Worm (Caenorhabditis elegans) whole organism, L4 larva: ENCODE results near the gene srh-211.
A peak's percentile ranks its signal among the peaks of the same experiment; 100 is the strongest.

ENCODE experiments used
- D1046.2 ChIP-seq: fragments of 200-800 bp; sonication (Bioruptor generic); IDR thresholded peaks from 2 replicates; pipeline ENCODE4 v1.3.6; 2022; ENCODE audit warnings: missing genetic modification characterization, missing compliant biosample characterization
- F26F4.8 ChIP-seq: fragments of 200-800 bp; sonication (Bioruptor generic); conservative IDR thresholded peaks from 2 replicates; pipeline ENCODE4 v1.3.6; 2022; ENCODE audit warnings: missing genetic modification characterization, missing compliant biosample characterization
- R02D3.7 ChIP-seq: fragments of 150-350 bp; sonication (generic microtip); optimal IDR thresholded peaks from 3 replicates; lab custom pipeline; 2014; ENCODE audit warnings: missing biosample characterization, missing genetic modification characterization
- T26A8.4 ChIP-seq: fragments of 200-800 bp; sonication (Bioruptor generic); IDR thresholded peaks from 2 replicates; pipeline ENCODE4 v1.3.6; 2022; ENCODE audit warnings: missing genetic modification characterization, missing compliant biosample characterization
- Y48G9A.11 ChIP-seq: fragments of 200-800 bp; sonication (Bioruptor generic); IDR thresholded peaks from 2 replicates; pipeline ENCODE4 v1.3.6; 2022; ENCODE audit warnings: missing genetic modification reagents, missing genetic modification characterization, missing compliant biosample characterization
- aha-1 ChIP-seq: fragments of 150-350 bp; peaks from one replicate; lab custom pipeline; 2014; ENCODE audit warnings: missing biosample characterization, missing genetic modification characterization
- arid-1 ChIP-seq: fragments of 200-800 bp; sonication (Bioruptor generic); conservative IDR thresholded peaks from 2 replicates; pipeline ENCODE4 v1.3.6; 2022; ENCODE audit warnings: missing genetic modification reagents, missing genetic modification characterization, missing compliant biosample characterization
- ceh-82 ChIP-seq: sonication (generic microtip); optimal IDR thresholded peaks from 2 replicates; lab custom pipeline; 2017; ENCODE audit warnings: missing biosample characterization, missing genetic modification characterization
- ces-1 ChIP-seq: fragments of 150-350 bp; sonication (generic microtip); optimal IDR thresholded peaks from 4 replicates; lab custom pipeline; 2014; ENCODE audit warnings: missing biosample characterization, missing genetic modification reagents, missing genetic modification characterization
- daf-16 ChIP-seq, 3 experiments: sonication (generic microtip); optimal IDR thresholded peaks; 2 replicates each; lab custom pipeline; 2016 to 2017; ENCODE audit warnings: missing genetic modification characterization in 3 of 3, missing genetic modification reagents in 3 of 3, mild to moderate bottlenecking in 2 of 3, missing compliant biosample characterization in 2 of 3, missing biosample characterization in 1 of 3, moderate library complexity in 1 of 3
- dmd-8 ChIP-seq: fragments of 200-800 bp; sonication (Bioruptor generic); IDR thresholded peaks from 2 replicates; pipeline ENCODE4 v1.3.6; 2022; ENCODE audit warnings: missing genetic modification characterization, missing compliant biosample characterization
- dpl-1 ChIP-seq: fragments of 150-350 bp; optimal IDR thresholded peaks from 2 replicates; lab custom pipeline; 2014; ENCODE audit warnings: missing biosample characterization, missing genetic modification reagents, missing genetic modification characterization
- dve-1 ChIP-seq: sonication (generic microtip); optimal IDR thresholded peaks from 2 replicates; lab custom pipeline; 2017; ENCODE audit warnings: antibody characterized with exemption, mild to moderate bottlenecking, missing genetic modification characterization, missing compliant biosample characterization; ENCODE audit not compliant: insufficient read depth
- egl-43 ChIP-seq: fragments of 200-800 bp; sonication (Bioruptor generic); IDR thresholded peaks from 2 replicates; pipeline ENCODE4 v1.3.6; 2022; ENCODE audit warnings: missing genetic modification reagents, missing genetic modification characterization, missing compliant biosample characterization
- hif-1 ChIP-seq, 2 experiments: sonication (generic microtip); optimal IDR thresholded peaks; 2 replicates each; lab custom pipeline; 2016 to 2017; ENCODE audit warnings: missing compliant biosample characterization in 2 of 2, missing genetic modification characterization in 2 of 2, missing genetic modification reagents in 2 of 2, missing genotype in 2 of 2, mild to moderate bottlenecking in 1 of 2
- lin-15B ChIP-seq: fragments of 150-350 bp; sonication (generic microtip); optimal IDR thresholded peaks from 3 replicates; lab custom pipeline; 2014; ENCODE audit warnings: missing biosample characterization, missing genetic modification characterization
- lin-39 ChIP-seq: fragments of 150-350 bp; optimal IDR thresholded peaks from 2 replicates; lab custom pipeline; 2014; ENCODE audit warnings: missing biosample characterization, missing genetic modification reagents, missing genetic modification characterization
- lir-3 ChIP-seq: sonication (generic microtip); optimal IDR thresholded peaks from 2 replicates; lab custom pipeline; 2016; ENCODE audit warnings: mild to moderate bottlenecking, missing genetic modification characterization, missing compliant biosample characterization
- mdl-1 ChIP-seq, 2 experiments: fragments of 150-350 bp in 1 of 2; sonication (generic microtip) in 1 of 2; optimal IDR thresholded peaks; 2 replicates each; lab custom pipeline; 2014 to 2017; ENCODE audit warnings: missing biosample characterization in 2 of 2, missing genetic modification characterization in 2 of 2
- nhr-11 ChIP-seq: fragments of 150-350 bp; optimal IDR thresholded peaks from 2 replicates; lab custom pipeline; 2014; ENCODE audit warnings: missing biosample characterization, missing genetic modification characterization
- nhr-6 ChIP-seq: fragments of 150-350 bp; optimal IDR thresholded peaks from 2 replicates; lab custom pipeline; 2014; ENCODE audit warnings: missing biosample characterization, missing genetic modification characterization
- nhr-77 ChIP-seq: fragments of 150-350 bp; optimal IDR thresholded peaks from 2 replicates; lab custom pipeline; 2014; ENCODE audit warnings: missing biosample characterization, missing genetic modification characterization
- sdz-12 ChIP-seq: fragments of 200-800 bp; sonication (Bioruptor generic); optimal IDR thresholded peaks from 2 replicates; lab custom pipeline; 2018; ENCODE audit warnings: mild to moderate bottlenecking, missing genetic modification characterization, missing compliant biosample characterization
- skn-1 ChIP-seq: fragments of 150-350 bp; optimal IDR thresholded peaks from 2 replicates; lab custom pipeline; 2014; ENCODE audit warnings: missing biosample characterization, missing genetic modification characterization
- spr-1 ChIP-seq: sonication (generic microtip); optimal IDR thresholded peaks from 2 replicates; lab custom pipeline; 2016; ENCODE audit warnings: mild to moderate bottlenecking, missing genetic modification characterization, missing compliant biosample characterization
- spr-3 ChIP-seq: fragments of 200-800 bp; sonication (Bioruptor generic); optimal IDR thresholded peaks from 2 replicates; lab custom pipeline; 2018; ENCODE audit warnings: mild to moderate bottlenecking, missing genetic modification characterization, missing compliant biosample characterization
- unc-130 ChIP-seq: sonication (generic microtip); optimal IDR thresholded peaks from 2 replicates; lab custom pipeline; 2016; ENCODE audit warnings: missing genetic modification reagents, missing genetic modification characterization, missing compliant biosample characterization
- unc-39 ChIP-seq: sonication (generic microtip); optimal IDR thresholded peaks from 2 replicates; lab custom pipeline; 2017; ENCODE audit warnings: missing biosample characterization, missing genetic modification characterization
- unc-62 ChIP-seq, 3 experiments: fragments of 150-350 bp in 1 of 3; sonication (generic microtip); optimal IDR thresholded peaks in 2 of 3; peaks in 1 of 3; 1 replicate in 1 of 3; 2 replicates in 2 of 3; lab custom pipeline; 2014 to 2017; ENCODE audit warnings: missing biosample characterization in 3 of 3, missing genetic modification characterization in 3 of 3, missing genetic modification reagents in 3 of 3, missing genotype in 1 of 3
- zip-2 ChIP-seq: fragments of 150-350 bp; optimal IDR thresholded peaks from 2 replicates; lab custom pipeline; 2014; ENCODE audit warnings: missing biosample characterization, missing genetic modification characterization
- ztf-11 ChIP-seq: fragments of 150-350 bp; optimal IDR thresholded peaks from 2 replicates; lab custom pipeline; 2014; ENCODE audit warnings: missing biosample characterization, missing genetic modification characterization

srh-211 gene

ce11 chrV:4056203-4056602 is 25.0 kb downstream of the srh-211 start:
- no peak for TF ChIP-seq egl-43 (GFP tag; lab: Robert Waterston, UW)
- TF ChIP-seq unc-62 (GFP tag; optimal IDR thresholded peaks at IDR 0.05 in 1 of 2; lab: Kevin White, UChicago) = peak in 1 of 2 experiments; percentile 93
- TF ChIP-seq unc-62 (tag; optimal IDR thresholded peaks at IDR 0.05; lab: Kevin White, UChicago) = no peak
- no peak for TF ChIP-seq aha-1
- TF ChIP-seq mdl-1 (tag; optimal IDR thresholded peaks at IDR 0.05; lab: Kevin White, UChicago) = no peak

- no peak for TF ChIP-seq lin-15B (tag; lab: Kevin White, UChicago)
- TF ChIP-seq nhr-6 (tag; lab: Kevin White, UChicago) = no peak
- no peak for TF ChIP-seq unc-39 (tag; lab: Kevin White, UChicago)
- no peak for TF ChIP-seq F26F4.8
- TF ChIP-seq daf-16 (GFP tag; optimal IDR thresholded peaks at IDR 0.05; lab: Kevin White, UChicago) = no peak
- TF ChIP-seq daf-16 (tag; optimal IDR thresholded peaks at IDR 0.05; lab: Kevin White, UChicago) = no peak
- no peak for TF ChIP-seq ceh-82
- TF ChIP-seq spr-1 (tag; lab: Kevin White, UChicago) = no peak
- no peak for TF ChIP-seq zip-2 (tag; lab: Kevin White, UChicago)
- no peak for TF ChIP-seq dpl-1
- no peak for TF ChIP-seq dve-1 (tag; lab: Kevin White, UChicago)
- no peak for TF ChIP-seq ztf-11 (tag; lab: Kevin White, UChicago)
- no peak for TF ChIP-seq mdl-1 (tag; optimal IDR thresholded peaks at IDR 0.05; lab: Kevin White, UChicago)
Observed at ce11 chrV:4055025-4055424, 26.2 kb downstream of the srh-211 start, which contains the start of gene djr-1.2. Gene djr-1.2, minus strand, starts transcription at chrV:4055125.

- TF ChIP-seq unc-62 (GFP tag; optimal IDR thresholded peaks at IDR 0.05 in 1 of 2; lab: Kevin White, UChicago) = peak in 1 of 2 experiments; percentile 58
- TF ChIP-seq unc-62 (tag; optimal IDR thresholded peaks at IDR 0.05; lab: Kevin White, UChicago) = no peak
- TF ChIP-seq dpl-1 = no peak
Observed at ce11 chrV:4047541-4047940, 33.6 kb downstream of the srh-211 start, which contains the start of gene srh-169. Gene srh-169, plus strand, starts transcription at chrV:4047841.

- TF ChIP-seq nhr-11 (tag; lab: Kevin White, UChicago) = no peak
- no peak for TF ChIP-seq ces-1
- no peak for TF ChIP-seq arid-1
- TF ChIP-seq zip-2 (tag; lab: Kevin White, UChicago) = no peak
- TF ChIP-seq hif-1 (tag; optimal IDR thresholded peaks at IDR 0.05; lab: Kevin White, UChicago) = no peak
- no peak for TF ChIP-seq Y48G9A.11 (GFP tag; lab: Robert Waterston, UW)
- TF ChIP-seq lin-39 (tag; lab: Kevin White, UChicago) = no peak
- TF ChIP-seq skn-1 (tag; lab: Kevin White, UChicago) = no peak
- TF ChIP-seq, all 104 proteins: peak for 0
Observed at ce11 chrV:4046122-4046521, 35.1 kb downstream of the srh-211 start, which contains the start of gene phat-7. Gene phat-7, plus strand, starts transcription at chrV:4046422.

ce11 chrV:4043632-4044031 is 37.6 kb downstream of the srh-211 start, which contains the start of gene phat-3:
Gene phat-3, plus strand, starts transcription at chrV:4043932.
- TF ChIP-seq daf-16 (GFP tag; optimal IDR thresholded peaks at IDR 0.05; lab: Kevin White, UChicago) = no peak
- TF ChIP-seq daf-16 (tag; optimal IDR thresholded peaks at IDR 0.05; lab: Kevin White, UChicago) = no peak
- no peak for TF ChIP-seq R02D3.7 (tag; lab: Kevin White, UChicago)
- no peak for TF ChIP-seq D1046.2 (GFP tag; lab: Robert Waterston, UW)
- no peak for TF ChIP-seq sdz-12 (GFP tag; lab: Kevin White, UChicago)
- no peak for TF ChIP-seq nhr-77 (tag; lab: Kevin White, UChicago)
- TF ChIP-seq lir-3 (tag; lab: Kevin White, UChicago) = no peak
- TF ChIP-seq dmd-8 (GFP tag; lab: Robert Waterston, UW) = no peak
- no peak for TF ChIP-seq spr-3 (GFP tag; lab: Kevin White, UChicago)
- TF ChIP-seq T26A8.4 (GFP tag; lab: Robert Waterston, UW) = no peak
- no peak for TF ChIP-seq zip-2 (tag; lab: Kevin White, UChicago)
- no peak for TF ChIP-seq skn-1 (tag; lab: Kevin White, UChicago)
- TF ChIP-seq unc-130 (GFP tag; lab: Kevin White, UChicago) = no peak
